Worm (Caenorhabditis elegans) whole organism, L2 larva: ENCODE data around the gene lgc-38.

Source experiments
- C34F6.9 ChIP-seq: fragments of 150-350 bp; optimal IDR thresholded peaks from 2 replicates; lab custom pipeline; 2014; ENCODE audit warnings: missing biosample characterization, missing genetic modification characterization
- F13H6.1 ChIP-seq: sonication (generic microtip); optimal IDR thresholded peaks from 2 replicates; lab custom pipeline; 2016; ENCODE audit warnings: missing genetic modification characterization, missing compliant biosample characterization
- R02D3.7 ChIP-seq: fragments of 150-350 bp; optimal IDR thresholded peaks from 2 replicates; lab custom pipeline; 2014; ENCODE audit warnings: missing biosample characterization, missing genetic modification characterization
- Y55F3AM.14 ChIP-seq: fragments of 200-800 bp; sonication (Bioruptor generic); optimal IDR thresholded peaks from 2 replicates; lab custom pipeline; 2018; ENCODE audit warnings: mild to moderate bottlenecking, missing genetic modification characterization, missing compliant biosample characterization
- ZK546.5 ChIP-seq: sonication (generic microtip); optimal IDR thresholded peaks from 2 replicates; lab custom pipeline; 2017; ENCODE audit warnings: missing biosample characterization, missing genetic modification characterization
- alr-1 ChIP-seq: fragments of 150-350 bp; optimal IDR thresholded peaks from 2 replicates; lab custom pipeline; 2014; ENCODE audit warnings: missing biosample characterization, missing genetic modification characterization
- ceh-16 ChIP-seq: fragments of 150-350 bp; optimal IDR thresholded peaks from 2 replicates; lab custom pipeline; 2014; ENCODE audit warnings: missing biosample characterization, missing genetic modification characterization
- ceh-82 ChIP-seq: fragments of 150-350 bp; optimal IDR thresholded peaks from 2 replicates; lab custom pipeline; 2014; ENCODE audit warnings: missing biosample characterization, missing genetic modification characterization
- crh-2 ChIP-seq: sonication (generic microtip); optimal IDR thresholded peaks from 2 replicates; lab custom pipeline; 2017; ENCODE audit warnings: missing biosample characterization, missing genetic modification characterization
- egl-27 ChIP-seq: sonication (generic microtip); optimal IDR thresholded peaks from 3 replicates; lab custom pipeline; 2017; ENCODE audit warnings: missing biosample characterization, missing genetic modification reagents, missing genetic modification characterization
- elt-3 ChIP-seq: sonication (generic microtip); optimal IDR thresholded peaks from 2 replicates; lab custom pipeline; 2017; ENCODE audit warnings: missing biosample characterization, missing genetic modification characterization
- fos-1 ChIP-seq: fragments of 150-350 bp; optimal IDR thresholded peaks from 2 replicates; lab custom pipeline; 2014; ENCODE audit warnings: missing biosample characterization, missing genetic modification characterization
- gmeb-1 ChIP-seq: fragments of 150-350 bp; optimal IDR thresholded peaks from 2 replicates; lab custom pipeline; 2014; ENCODE audit warnings: missing biosample characterization, missing genetic modification characterization
- lin-11 ChIP-seq: fragments of 150-350 bp; sonication (generic microtip); optimal IDR thresholded peaks from 2 replicates; lab custom pipeline; 2014; ENCODE audit warnings: missing biosample characterization, missing genetic modification characterization, inconsistent platforms, mixed read lengths
- lin-13 ChIP-seq: fragments of 150-350 bp; optimal IDR thresholded peaks from 2 replicates; lab custom pipeline; 2014; ENCODE audit warnings: missing biosample characterization, missing genetic modification reagents, missing genetic modification characterization
- lin-39 ChIP-seq: fragments of 150-350 bp; optimal IDR thresholded peaks from 2 replicates; lab custom pipeline; 2014; ENCODE audit warnings: missing biosample characterization, missing genetic modification reagents, missing genetic modification characterization
- lsy-2 ChIP-seq, 2 experiments: fragments of 150-350 bp in 1 of 2; sonication (generic microtip) in 1 of 2; optimal IDR thresholded peaks; 2 replicates each; lab custom pipeline; 2014 to 2017; ENCODE audit warnings: missing biosample characterization in 2 of 2, missing genetic modification characterization in 2 of 2
- mab-5 ChIP-seq: fragments of 150-350 bp; optimal IDR thresholded peaks from 2 replicates; lab custom pipeline; 2014; ENCODE audit warnings: missing biosample characterization, missing genetic modification characterization
- mbf-1 ChIP-seq: sonication (generic microtip); optimal IDR thresholded peaks from 2 replicates; lab custom pipeline; 2017; ENCODE audit warnings: missing biosample characterization, missing genetic modification characterization
- mdl-1 ChIP-seq, 2 experiments: fragments of 150-350 bp in 1 of 2; sonication (generic microtip) in 1 of 2; optimal IDR thresholded peaks; 2 replicates each; lab custom pipeline; 2017; ENCODE audit warnings: missing biosample characterization in 2 of 2, missing genetic modification characterization in 2 of 2
- nhr-10 ChIP-seq: sonication (generic microtip); optimal IDR thresholded peaks from 2 replicates; lab custom pipeline; 2017; ENCODE audit warnings: missing biosample characterization, missing genetic modification characterization
- nhr-12 ChIP-seq: fragments of 150-350 bp; optimal IDR thresholded peaks from 2 replicates; lab custom pipeline; 2014; ENCODE audit warnings: missing biosample characterization, missing genetic modification characterization
- nhr-129 ChIP-seq: fragments of 150-350 bp; optimal IDR thresholded peaks from 2 replicates; lab custom pipeline; 2014; ENCODE audit warnings: missing biosample characterization, missing genetic modification characterization
- nhr-23 ChIP-seq: fragments of 150-350 bp; optimal IDR thresholded peaks from 2 replicates; lab custom pipeline; 2014; ENCODE audit warnings: missing biosample characterization, missing genetic modification reagents, missing genetic modification characterization
- nhr-237 ChIP-seq: fragments of 150-350 bp; optimal IDR thresholded peaks from 2 replicates; lab custom pipeline; 2014; ENCODE audit warnings: missing biosample characterization, missing genetic modification characterization
- nhr-25 ChIP-seq: fragments of 150-350 bp; sonication (generic microtip); optimal IDR thresholded peaks from 3 replicates; lab custom pipeline; 2014; ENCODE audit warnings: missing biosample characterization, missing genetic modification characterization
- nhr-6 ChIP-seq: fragments of 150-350 bp; optimal IDR thresholded peaks from 2 replicates; lab custom pipeline; 2014; ENCODE audit warnings: missing biosample characterization, missing genetic modification characterization
- nhr-77 ChIP-seq: fragments of 150-350 bp; optimal IDR thresholded peaks from 2 replicates; lab custom pipeline; 2014; ENCODE audit warnings: missing biosample characterization, missing genetic modification characterization
- peb-1 ChIP-seq: fragments of 150-350 bp; optimal IDR thresholded peaks from 2 replicates; lab custom pipeline; 2014; ENCODE audit warnings: missing biosample characterization, missing genetic modification characterization
- sem-4 ChIP-seq: fragments of 150-350 bp; optimal IDR thresholded peaks from 2 replicates; lab custom pipeline; 2014; ENCODE audit warnings: missing biosample characterization, missing genetic modification reagents, missing genetic modification characterization
- sma-3 ChIP-seq: sonication (generic microtip); optimal IDR thresholded peaks from 2 replicates; lab custom pipeline; 2016; ENCODE audit warnings: missing genetic modification reagents, missing genetic modification characterization, missing compliant biosample characterization
- sma-9 ChIP-seq, 2 experiments: fragments of 150-350 bp in 1 of 2; sonication (generic microtip) in 1 of 2; optimal IDR thresholded peaks; 2 replicates each; lab custom pipeline; 2014 to 2016; ENCODE audit warnings: missing genetic modification characterization in 2 of 2, mild to moderate bottlenecking in 1 of 2, missing biosample characterization in 1 of 2, missing compliant biosample characterization in 1 of 2, missing genetic modification reagents in 1 of 2, moderate library complexity in 1 of 2
- snpc-4 ChIP-seq: fragments of 150-350 bp; optimal IDR thresholded peaks from 2 replicates; lab custom pipeline; 2014; ENCODE audit warnings: missing biosample characterization, missing genetic modification characterization
- unc-39 ChIP-seq: fragments of 150-350 bp; optimal IDR thresholded peaks from 2 replicates; lab custom pipeline; 2014; ENCODE audit warnings: missing biosample characterization, missing genetic modification characterization
- unc-55 ChIP-seq: fragments of 150-350 bp; sonication (generic microtip); optimal IDR thresholded peaks from 3 replicates; lab custom pipeline; 2014; ENCODE audit warnings: missing biosample characterization, missing genetic modification reagents, missing genetic modification characterization
- ztf-1 ChIP-seq: fragments of 200-800 bp; sonication (Bioruptor generic); conservative IDR thresholded peaks from 2 replicates; pipeline ENCODE4 v1.3.6; 2022; ENCODE audit warnings: missing genetic modification characterization, missing compliant biosample characterization
- ztf-11 ChIP-seq: sonication (generic microtip); optimal IDR thresholded peaks from 2 replicates; lab custom pipeline; 2017; ENCODE audit warnings: missing biosample characterization, missing genetic modification characterization
- ztf-4 ChIP-seq: fragments of 150-350 bp; optimal IDR thresholded peaks from 2 replicates; lab custom pipeline; 2014; ENCODE audit warnings: missing biosample characterization, missing genetic modification characterization

The lgc-38 gene

DNA sequence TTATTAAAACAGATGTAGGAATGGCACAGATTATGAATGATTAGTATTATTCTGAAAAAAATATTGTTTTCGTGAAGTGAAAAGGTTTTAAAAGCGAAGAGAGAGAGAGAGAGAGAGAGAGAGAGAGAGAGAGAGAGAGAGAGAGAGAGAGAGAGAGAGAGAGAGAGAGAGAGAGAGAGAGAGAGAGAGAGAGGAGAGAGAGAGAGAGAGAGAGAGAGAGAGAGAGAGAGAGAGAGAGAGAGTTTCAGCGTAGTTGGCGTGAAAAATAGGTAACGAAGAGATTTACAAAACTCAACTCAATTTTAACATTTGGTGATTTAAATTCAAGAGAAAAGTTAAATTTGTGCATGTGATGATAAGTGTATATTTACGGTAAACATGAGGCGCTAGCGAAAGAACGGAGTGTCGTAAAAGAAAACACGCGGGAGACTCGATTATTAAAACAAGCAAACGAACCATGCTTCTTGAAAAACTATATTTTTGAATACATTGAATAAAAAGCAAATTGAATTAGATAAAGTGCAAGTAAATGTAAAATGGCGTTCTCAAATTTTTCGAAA is 40.8 kb upstream of the lgc-38 start, which contains the start of gene panl-2:
panl-2 (minus strand) TSS at position 51 of the 560 bp plus-strand sequence.
- TF ChIP-seq R02D3.7 (tag; lab: Kevin White, UChicago) (peak; percentile 80), mdl-1 (tag; optimal IDR thresholded peaks at IDR 0.05; lab: Kevin White, UChicago) (no peak), gmeb-1 (tag; lab: Kevin White, UChicago) (peak; percentile 86), nhr-25 (tag; lab: Kevin White, UChicago) (no peak), alr-1 (tag; lab: Kevin White, UChicago) (no peak), mab-5 (tag; lab: Kevin White, UChicago) (no peak), ZK546.5 (tag; lab: Kevin White, UChicago) (no peak), ztf-4 (tag; lab: Kevin White, UChicago) (no peak), sma-9 (GFP tag; optimal IDR thresholded peaks at IDR 0.05; lab: Kevin White, UChicago) (peak; percentile 32), sma-9 (tag; optimal IDR thresholded peaks at IDR 0.05; lab: Kevin White, UChicago) (no peak), C34F6.9 (peak; percentile 71), nhr-6 (tag; lab: Kevin White, UChicago) (no peak), crh-2 (tag; lab: Kevin White, UChicago) (peak; percentile 34), lin-13 (GFP tag; lab: Kevin White, UChicago) (peak; percentile 28), sma-3 (GFP tag; lab: Kevin White, UChicago) (no peak), F13H6.1 (no peak), sem-4 (no peak), Y55F3AM.14 (GFP tag; lab: Kevin White, UChicago) (no peak), nhr-10 (no peak), lin-39 (tag; lab: Kevin White, UChicago) (no peak), unc-55 (peak; percentile 77), elt-3 (tag; lab: Kevin White, UChicago) (no peak), nhr-129 (tag; lab: Kevin White, UChicago) (peak; percentile 57), ceh-16 (tag; lab: Kevin White, UChicago) (no peak), lsy-2 (tag; optimal IDR thresholded peaks at IDR 0.05; lab: Kevin White, UChicago) (peak; percentile 60 to 87), nhr-77 (tag; lab: Kevin White, UChicago) (no peak)

ce11 chrIII:6968655-6969054 is 40.3 kb upstream of the lgc-38 start:
- no peak for TF ChIP-seq fos-1 (tag; lab: Kevin White, UChicago)
- TF ChIP-seq snpc-4 = no peak
- no peak for TF ChIP-seq mbf-1
- TF ChIP-seq sma-9 (GFP tag; optimal IDR thresholded peaks at IDR 0.05; lab: Kevin White, UChicago) = no peak
- TF ChIP-seq sma-9 (tag; optimal IDR thresholded peaks at IDR 0.05; lab: Kevin White, UChicago) = no peak
- TF ChIP-seq ztf-4 (tag; lab: Kevin White, UChicago) = no peak
- TF ChIP-seq F13H6.1 = no peak
- TF ChIP-seq mab-5 (tag; lab: Kevin White, UChicago) = no peak
- TF ChIP-seq nhr-12 (tag; lab: Kevin White, UChicago) = no peak
- no peak for TF ChIP-seq alr-1 (tag; lab: Kevin White, UChicago)
- TF ChIP-seq ztf-11 = no peak
- no peak for TF ChIP-seq nhr-23 (tag; lab: Kevin White, UChicago)
- no peak for TF ChIP-seq peb-1 (tag; lab: Kevin White, UChicago)
- no peak for TF ChIP-seq unc-39 (tag; lab: Kevin White, UChicago)
- no peak for TF ChIP-seq lin-11 (tag; lab: Kevin White, UChicago)
- TF ChIP-seq lsy-2 (tag; optimal IDR thresholded peaks at IDR 0.05; lab: Kevin White, UChicago) = no peak
- no peak for TF ChIP-seq sem-4
- no peak for TF ChIP-seq sma-3 (GFP tag; lab: Kevin White, UChicago)
- TF ChIP-seq C34F6.9 = no peak
- no peak for TF ChIP-seq nhr-237 (tag; lab: Kevin White, UChicago)
- no peak for TF ChIP-seq ztf-1 (GFP tag; lab: Robert Waterston, UW)

- TF ChIP-seq lin-39 (tag; lab: Kevin White, UChicago) (no peak), alr-1 (tag; lab: Kevin White, UChicago) (no peak), egl-27 (no peak), mbf-1 (no peak), ceh-82 (tag; lab: Kevin White, UChicago) (no peak), elt-3 (tag; lab: Kevin White, UChicago) (no peak), unc-55 (no peak), ceh-16 (tag; lab: Kevin White, UChicago) (no peak)
Observed at ce11 chrIII:6969090-6969489, 39.8 kb upstream of the lgc-38 start, which contains the start of gene F31E3.12. Gene F31E3.12 (plus strand): TSS chrIII:6969390.
